In genomic region chr3L:16190885-16191284, dm6 we compare ENCODE assay signal across 3 fruit fly cellular contexts.
TF ChIP-seq lines count a peak whose summit lies in the region.

No protein-coding gene starts in this region.

TF ChIP-seq in whole organism, embryonic, 481 proteins besides CTCF, POLR2A, EP300 and RAD21 (continued from another document):
- no peak for TF ChIP-seq CG9437 (GFP tag; optimal IDR thresholded peaks at IDR 0.05; lab: Kevin White, UChicago)
- TF ChIP-seq Doc2 (GFP tag; IDR thresholded peaks at IDR 0.05; lab: Robert Waterston, UW) = no peak
- peak; percentile 21 for TF ChIP-seq cwo (GFP tag; optimal IDR thresholded peaks at IDR 0.05; lab: Kevin White, UChicago)
- TF ChIP-seq bowl (GFP tag; IDR thresholded peaks at IDR 0.05; lab: Robert Waterston, UW) = no peak
- no peak for TF ChIP-seq CG11085 (GFP tag; IDR thresholded peaks at IDR 0.05; lab: Robert Waterston, UW)
- TF ChIP-seq emc (GFP tag; optimal IDR thresholded peaks at IDR 0.05; lab: Kevin White, UChicago) = no peak
- no peak for TF ChIP-seq ind (GFP tag; optimal IDR thresholded peaks at IDR 0.05; lab: Kevin White, UChicago)
- TF ChIP-seq CG3281 (GFP tag; optimal IDR thresholded peaks at IDR 0.05; lab: Kevin White, UChicago) = peak; percentile 17
- no peak for TF ChIP-seq CG17568 (GFP tag; optimal IDR thresholded peaks at IDR 0.05; lab: Kevin White, UChicago)
- no peak for TF ChIP-seq gfzf (GFP tag; optimal IDR thresholded peaks at IDR 0.05; lab: Kevin White, UChicago)
- peak; percentile 34 for TF ChIP-seq lbe (GFP tag; optimal IDR thresholded peaks at IDR 0.05; lab: Kevin White, UChicago)
- no peak for TF ChIP-seq CG30403 (GFP tag; optimal IDR thresholded peaks at IDR 0.05; lab: Kevin White, UChicago)
- no peak for TF ChIP-seq Hr78 (GFP tag; optimal IDR thresholded peaks at IDR 0.05; lab: Kevin White, UChicago)
- TF ChIP-seq wor (GFP tag; IDR thresholded peaks at IDR 0.05; lab: Robert Waterston, UW) = no peak
- TF ChIP-seq Drgx (GFP tag; IDR thresholded peaks at IDR 0.05; lab: Robert Waterston, UW) = peak; percentile 38; the same call in 1 of the 2 replicates
- no peak for TF ChIP-seq cg (GFP tag; optimal IDR thresholded peaks at IDR 0.05; lab: Kevin White, UChicago)
- no peak for TF ChIP-seq gcm (GFP tag; optimal IDR thresholded peaks at IDR 0.05; lab: Kevin White, UChicago)
- no peak for TF ChIP-seq NK7.1 (GFP tag; optimal IDR thresholded peaks at IDR 0.05; lab: Kevin White, UChicago)
- TF ChIP-seq Ravus (GFP tag; IDR thresholded peaks at IDR 0.05; lab: Robert Waterston, UW) = no peak
- 0 out of 3 replicates have a peak, but pooled peaks have one; percentile 12 for TF ChIP-seq dysf (GFP tag; IDR thresholded peaks at IDR 0.05; lab: Robert Waterston, UW)
- TF ChIP-seq Max (GFP tag; optimal IDR thresholded peaks at IDR 0.05; lab: Kevin White, UChicago) = no peak
- TF ChIP-seq usp (GFP tag; optimal IDR thresholded peaks at IDR 0.05; lab: Kevin White, UChicago) = no peak
- TF ChIP-seq D19B (GFP tag; optimal IDR thresholded peaks at IDR 0.05; lab: Kevin White, UChicago) = no peak
- no peak for TF ChIP-seq Dad (GFP tag; optimal IDR thresholded peaks at IDR 0.05; lab: Kevin White, UChicago)
- no peak for TF ChIP-seq HLH3B (GFP tag; IDR thresholded peaks at IDR 0.05; lab: Robert Waterston, UW)
- TF ChIP-seq CG17359 (tag; optimal IDR thresholded peaks at IDR 0.05; lab: Kevin White, UChicago) = no peak
- TF ChIP-seq yki (optimal IDR thresholded peaks at IDR 0.05; lab: Kevin White, UChicago) = no peak
- TF ChIP-seq HHEX (GFP tag; optimal IDR thresholded peaks at IDR 0.05; lab: Kevin White, UChicago) = peak; percentile 27
- no peak for TF ChIP-seq CG2129 (GFP tag; IDR thresholded peaks at IDR 0.05; lab: Robert Waterston, UW; ENCODE audit: partially characterized antibody)
- no peak for TF ChIP-seq CG15269 (tag; optimal IDR thresholded peaks at IDR 0.05; lab: Kevin White, UChicago)
- no peak for TF ChIP-seq CG42726 (GFP tag; IDR thresholded peaks at IDR 0.05; lab: Robert Waterston, UW; ENCODE audit: partially characterized antibody)
- TF ChIP-seq HmgZ (tag; optimal IDR thresholded peaks at IDR 0.05; lab: Kevin White, UChicago) = no peak
- no peak for TF ChIP-seq CG31388 (GFP tag; optimal IDR thresholded peaks at IDR 0.05; lab: Kevin White, UChicago)
- no peak for TF ChIP-seq CG1647 (GFP tag; optimal IDR thresholded peaks at IDR 0.05; lab: Kevin White, UChicago)
- peak in 1 of 2 experiments; percentile 38 for TF ChIP-seq bsh (GFP tag; optimal IDR thresholded peaks at IDR 0.05; lab: Kevin White, UChicago)
- no peak for TF ChIP-seq CG31365 (tag; optimal IDR thresholded peaks at IDR 0.05; lab: Kevin White, UChicago)
- TF ChIP-seq Jarid2 (GFP tag; optimal IDR thresholded peaks at IDR 0.05; lab: Kevin White, UChicago) = no peak
- TF ChIP-seq CG12299 (tag; optimal IDR thresholded peaks at IDR 0.05; lab: Kevin White, UChicago) = no peak
- TF ChIP-seq CG9215 (GFP tag; IDR thresholded peaks at IDR 0.05; lab: Robert Waterston, UW) = no peak
- peak; percentile 84 for TF ChIP-seq nom (GFP tag; optimal IDR thresholded peaks at IDR 0.05; lab: Kevin White, UChicago)
- no peak for TF ChIP-seq CG11504 (tag; optimal IDR thresholded peaks at IDR 0.05; lab: Kevin White, UChicago)
- TF ChIP-seq abd-A (tag; optimal IDR thresholded peaks at IDR 0.05; lab: Kevin White, UChicago) = no peak
- TF ChIP-seq CG15514 (GFP tag; optimal IDR thresholded peaks at IDR 0.05; lab: Kevin White, UChicago) = no peak
- no peak for TF ChIP-seq CG18619 (GFP tag; optimal IDR thresholded peaks at IDR 0.05; lab: Kevin White, UChicago)
- no peak for TF ChIP-seq CG2678 (tag; optimal IDR thresholded peaks at IDR 0.05; lab: Kevin White, UChicago)
TF ChIP-seq in whole organism, embryonic: peak in this region for 14.

TF ChIP-seq in whole organism, prepupa, 60 proteins besides CTCF, POLR2A, EP300 and RAD21 (continued from another document):
- TF ChIP-seq Eip75B (GFP tag; optimal IDR thresholded peaks at IDR 0.05; lab: Kevin White, UChicago) (peak; percentile 7), Gug (GFP tag; IDR thresholded peaks at IDR 0.05; lab: Robert Waterston, UW) (no peak), svp (GFP tag; lab: Kevin White, UChicago) (peak; percentile 63), Hr4 (GFP tag; optimal IDR thresholded peaks at IDR 0.05; lab: Kevin White, UChicago) (no peak), achi (GFP tag; optimal IDR thresholded peaks at IDR 0.05; lab: Kevin White, UChicago) (peak; percentile 12), CG6854 (GFP tag; optimal IDR thresholded peaks at IDR 0.05; lab: Kevin White, UChicago) (peak; percentile 69), Eip78C (GFP tag; lab: Kevin White, UChicago) (peak; percentile 85), CG6808 (GFP tag; optimal IDR thresholded peaks at IDR 0.05; lab: Kevin White, UChicago) (peak; percentile 56), CG8119 (GFP tag; IDR thresholded peaks at IDR 0.05; lab: Robert Waterston, UW) (0 out of 3 replicates have a peak, but pooled peaks have one; percentile 26), Hr38 (GFP tag; optimal IDR thresholded peaks at IDR 0.05; lab: Kevin White, UChicago) (no peak), Sox14 (GFP tag; optimal IDR thresholded peaks at IDR 0.05; lab: Kevin White, UChicago) (peak; percentile 15), topi (GFP tag; optimal IDR thresholded peaks at IDR 0.05; lab: Kevin White, UChicago) (peak; percentile 15), eg (GFP tag; IDR thresholded peaks at IDR 0.05; lab: Robert Waterston, UW) (peak; percentile 34; the same call in 1 of the 3 replicates), Eip93F (GFP tag; optimal IDR thresholded peaks at IDR 0.05; lab: Kevin White, UChicago) (peak; percentile 70)
TF ChIP-seq in whole organism, prepupa: peak in this region for 25.

TF ChIP-seq in whole organism, wandering third instar larva, 38 proteins besides CTCF, POLR2A, EP300 and RAD21 (continued from another document):
- no peak for TF ChIP-seq pan (optimal IDR thresholded peaks at IDR 0.05; lab: Kevin White, UChicago)
- no peak for TF ChIP-seq Hr78 (GFP tag; optimal IDR thresholded peaks at IDR 0.05; lab: Kevin White, UChicago)
- TF ChIP-seq Jra (GFP tag; optimal IDR thresholded peaks at IDR 0.05; lab: Kevin White, UChicago) = peak; percentile 9
